Worm (Caenorhabditis elegans) whole organism, young adult: Measurements from ENCODE around the gene C26G2.2.

ENCODE experiments used
- B0035.1 ChIP-seq: sonication (generic microtip); optimal IDR thresholded peaks from 2 replicates; lab custom pipeline; 2016; ENCODE audit warnings: missing genetic modification characterization, mild to moderate bottlenecking, missing compliant biosample characterization, missing genotype, missing genetic modification reagents
- B0261.1 ChIP-seq: sonication (generic microtip); optimal IDR thresholded peaks from 2 replicates; lab custom pipeline; 2016; ENCODE audit warnings: mild to moderate bottlenecking, missing genetic modification characterization, moderate library complexity, missing compliant biosample characterization
- B0336.3 ChIP-seq: fragments of 200-800 bp; sonication (Bioruptor generic); IDR thresholded peaks from 2 replicates; pipeline ENCODE4 v1.3.6; 2022; ENCODE audit warnings: missing genetic modification characterization, missing compliant biosample characterization
- D2030.7 ChIP-seq: fragments of 200-800 bp; sonication (Bioruptor generic); IDR thresholded peaks from 2 replicates; pipeline ENCODE4 v1.3.6; 2022; ENCODE audit warnings: missing genetic modification reagents, missing genetic modification characterization, missing compliant biosample characterization
- F10E7.11 ChIP-seq: sonication (generic microtip); optimal IDR thresholded peaks from 2 replicates; lab custom pipeline; 2017; ENCODE audit warnings: mild to moderate bottlenecking, missing genetic modification characterization, moderate library complexity, missing compliant biosample characterization
- F37B4.10 ChIP-seq: fragments of 200-800 bp; sonication (Bioruptor generic); IDR thresholded peaks from 2 replicates; pipeline ENCODE4 v1.3.6; 2022; ENCODE audit warnings: missing genetic modification characterization, missing compliant biosample characterization
- F49E8.2 ChIP-seq: sonication (generic microtip); optimal IDR thresholded peaks from 3 replicates; lab custom pipeline; 2017; ENCODE audit warnings: missing genetic modification characterization, mild to moderate bottlenecking, missing compliant biosample characterization, antibody characterized with exemption, moderate library complexity; ENCODE audit not compliant: insufficient read depth
- T07F8.4 ChIP-seq: sonication (generic microtip); optimal IDR thresholded peaks from 2 replicates; lab custom pipeline; 2016; ENCODE audit warnings: mild to moderate bottlenecking, missing genetic modification characterization, moderate library complexity, missing compliant biosample characterization
- Y53F4B.3 ChIP-seq: fragments of 200-800 bp; sonication (Bioruptor generic); IDR thresholded peaks from 2 replicates; pipeline ENCODE4 v1.3.6; 2022; ENCODE audit warnings: missing genetic modification reagents, missing genetic modification characterization, missing compliant biosample characterization
- Y53G8AR.9 ChIP-seq: fragments of 200-800 bp; sonication (Bioruptor generic); conservative IDR thresholded peaks from 2 replicates; pipeline ENCODE4 v1.3.6; 2022; ENCODE audit warnings: missing genetic modification reagents, missing genetic modification characterization, missing compliant biosample characterization
- Y67H2A.10 ChIP-seq: fragments of 200-800 bp; sonication (Bioruptor generic); conservative IDR thresholded peaks from 2 replicates; pipeline ENCODE4 v1.3.6; 2022; ENCODE audit warnings: missing genetic modification reagents, missing genetic modification characterization, missing compliant biosample characterization
- Y79H2A.3 ChIP-seq: fragments of 200-800 bp; sonication (Bioruptor generic); conservative IDR thresholded peaks from 2 replicates; pipeline ENCODE4 v1.3.6; 2022; ENCODE audit warnings: missing genetic modification reagents, missing genetic modification characterization, missing compliant biosample characterization
- athp-1 ChIP-seq: sonication (generic microtip); optimal IDR thresholded peaks from 2 replicates; lab custom pipeline; 2017; ENCODE audit warnings: mild to moderate bottlenecking, missing genetic modification characterization, missing compliant biosample characterization
- attf-3 ChIP-seq: fragments of 200-800 bp; sonication (Bioruptor generic); conservative IDR thresholded peaks from 2 replicates; pipeline ENCODE4 v1.3.6; 2022; ENCODE audit warnings: missing genetic modification reagents, missing genetic modification characterization, missing compliant biosample characterization
- attf-5 ChIP-seq: fragments of 200-800 bp; sonication (Bioruptor generic); optimal IDR thresholded peaks from 2 replicates; lab custom pipeline; 2018; ENCODE audit warnings: mild to moderate bottlenecking, missing genetic modification characterization, missing compliant biosample characterization
- bed-1 ChIP-seq: fragments of 200-800 bp; sonication (Bioruptor generic); IDR thresholded peaks from 2 replicates; pipeline ENCODE4 v1.3.6; 2022; ENCODE audit warnings: missing genetic modification reagents, missing genetic modification characterization, missing compliant biosample characterization
- cebp-2 ChIP-seq: fragments of 200-800 bp; sonication (Bioruptor generic); IDR thresholded peaks from 2 replicates; pipeline ENCODE4 v1.3.6; 2022; ENCODE audit warnings: missing genetic modification characterization, missing compliant biosample characterization
- ceh-27 ChIP-seq: fragments of 200-800 bp; sonication (Bioruptor generic); optimal IDR thresholded peaks from 2 replicates; lab custom pipeline; 2018; ENCODE audit warnings: mild to moderate bottlenecking, missing genetic modification characterization, moderate library complexity, missing compliant biosample characterization
- ceh-58 ChIP-seq: fragments of 200-800 bp; sonication (Bioruptor generic); IDR thresholded peaks from 2 replicates; pipeline ENCODE4 v1.3.6; 2022; ENCODE audit warnings: missing genetic modification characterization, missing compliant biosample characterization
- dpff-1 ChIP-seq: sonication (generic microtip); optimal IDR thresholded peaks from 2 replicates; lab custom pipeline; 2017; ENCODE audit warnings: mild to moderate bottlenecking, missing genetic modification characterization, missing compliant biosample characterization
- egrh-3 ChIP-seq: fragments of 200-800 bp; sonication (Bioruptor generic); IDR thresholded peaks from 2 replicates; pipeline ENCODE4 v1.3.6; 2022; ENCODE audit warnings: missing genetic modification reagents, missing genetic modification characterization, missing compliant biosample characterization
- ekl-4 ChIP-seq: fragments of 200-800 bp; sonication (Bioruptor generic); IDR thresholded peaks from 2 replicates; pipeline ENCODE4 v1.3.6; 2022; ENCODE audit warnings: missing genetic modification reagents, missing genetic modification characterization, missing compliant biosample characterization
- gei-17 ChIP-seq: fragments of 200-800 bp; sonication (Bioruptor generic); optimal IDR thresholded peaks from 2 replicates; lab custom pipeline; 2018; ENCODE audit warnings: mild to moderate bottlenecking, missing genetic modification characterization, missing compliant biosample characterization
- hrde-1 ChIP-seq: sonication (generic microtip); optimal IDR thresholded peaks from 2 replicates; lab custom pipeline; 2016; ENCODE audit warnings: missing genetic modification characterization, mild to moderate bottlenecking, missing compliant biosample characterization, moderate library complexity, missing genotype, missing genetic modification reagents, borderline replicate concordance
- mel-28 ChIP-seq: sonication (generic microtip); optimal IDR thresholded peaks from 2 replicates; lab custom pipeline; 2016; ENCODE audit warnings: borderline replicate concordance, mild to moderate bottlenecking, missing genetic modification characterization, missing compliant biosample characterization
- nfya-1 ChIP-seq: sonication (generic microtip); optimal IDR thresholded peaks from 2 replicates; lab custom pipeline; 2017; ENCODE audit warnings: antibody characterized with exemption, missing compliant biosample characterization, missing genetic modification characterization, borderline replicate concordance; ENCODE audit not compliant: insufficient read depth
- nhr-27 ChIP-seq: fragments of 200-800 bp; sonication (Bioruptor generic); optimal IDR thresholded peaks from 2 replicates; lab custom pipeline; 2018; ENCODE audit warnings: mild to moderate bottlenecking, missing genetic modification characterization, moderate library complexity, missing compliant biosample characterization
- nhr-80 ChIP-seq: sonication (generic microtip); optimal IDR thresholded peaks from 2 replicates; lab custom pipeline; 2016; ENCODE audit warnings: missing genetic modification characterization, missing compliant biosample characterization
- pbrm-1 ChIP-seq: fragments of 200-800 bp; sonication (Bioruptor generic); IDR thresholded peaks from 2 replicates; pipeline ENCODE4 v1.3.6; 2022; ENCODE audit warnings: missing genetic modification reagents, missing genetic modification characterization, missing compliant biosample characterization
- snpc-1.1 ChIP-seq: sonication (generic microtip); optimal IDR thresholded peaks from 2 replicates; lab custom pipeline; 2017; ENCODE audit warnings: missing genetic modification characterization, mild to moderate bottlenecking, missing compliant biosample characterization, antibody characterized with exemption, moderate library complexity, missing genotype, missing genetic modification reagents; ENCODE audit not compliant: insufficient read depth
- snpc-1.3 ChIP-seq: sonication (generic microtip); optimal IDR thresholded peaks from 2 replicates; lab custom pipeline; 2017; ENCODE audit warnings: missing genetic modification characterization, mild to moderate bottlenecking, missing compliant biosample characterization, antibody characterized with exemption, moderate library complexity, missing genotype, missing genetic modification reagents; ENCODE audit not compliant: insufficient read depth
- snpc-3.4 ChIP-seq: sonication (generic microtip); optimal IDR thresholded peaks from 2 replicates; lab custom pipeline; 2017; ENCODE audit warnings: missing genetic modification characterization, mild to moderate bottlenecking, missing compliant biosample characterization, antibody characterized with exemption, moderate library complexity, missing genotype, missing genetic modification reagents
- snpc-4 ChIP-seq, 5 experiments: fragments of 150-350 bp in 1 of 5; sonication (generic microtip) in 4 of 5; optimal IDR thresholded peaks; 2 replicates each; lab custom pipeline; 2014 to 2018; ENCODE audit warnings: missing genetic modification characterization in 5 of 5, missing biosample characterization in 3 of 5, antibody characterized with exemption in 2 of 5, mild to moderate bottlenecking in 2 of 5, missing compliant biosample characterization in 2 of 5, missing genotype in 2 of 5, moderate library complexity in 2 of 5, missing genetic modification reagents in 1 of 5
- xnd-1 ChIP-seq: sonication (generic microtip); optimal IDR thresholded peaks from 2 replicates; lab custom pipeline; 2016; ENCODE audit warnings: missing genotype, missing genetic modification reagents, missing genetic modification characterization, missing compliant biosample characterization
- zfh-2 ChIP-seq: fragments of 200-800 bp; sonication (Bioruptor generic); conservative IDR thresholded peaks from 2 replicates; pipeline ENCODE4 v1.3.6; 2022; ENCODE audit warnings: missing genetic modification reagents, missing genetic modification characterization, missing compliant biosample characterization
- ztf-22 ChIP-seq: fragments of 200-800 bp; sonication (Bioruptor generic); optimal IDR thresholded peaks from 2 replicates; lab custom pipeline; 2018; ENCODE audit warnings: mild to moderate bottlenecking, missing genetic modification characterization, moderate library complexity, missing compliant biosample characterization
- ztf-25 ChIP-seq: fragments of 200-800 bp; sonication (Bioruptor generic); IDR thresholded peaks from 2 replicates; pipeline ENCODE4 v1.3.6; 2022; ENCODE audit warnings: missing genetic modification reagents, missing genetic modification characterization, missing compliant biosample characterization

The C26G2.2 gene

ce11 chrX:14657445-14657844 lies 6.7 kb upstream of the C26G2.2 start:
- TF ChIP-seq snpc-4 (GFP tag; optimal IDR thresholded peaks at IDR 0.05; lab: Kevin White, UChicago): no peak
- TF ChIP-seq snpc-4 (tag; optimal IDR thresholded peaks at IDR 0.05; lab: Kevin White, UChicago): peak in 3 of 4 experiments; percentile 59 to 84 (median 76)
- TF ChIP-seq cebp-2 (GFP tag; lab: Robert Waterston, UW): no peak

- TF ChIP-seq bed-1 (GFP tag; lab: Robert Waterston, UW) (no peak), cebp-2 (GFP tag; lab: Robert Waterston, UW) (0 out of 2 replicates have a peak, but pooled peaks have one; percentile 14)
These were observed 4.7 kb upstream of the C26G2.2 start for ce11 chrX:14659454-14659853.

- TF ChIP-seq snpc-1.1 (peak; percentile 27), F10E7.11 (tag; lab: Kevin White, UChicago) (no peak), snpc-4 (GFP tag; optimal IDR thresholded peaks at IDR 0.05; lab: Kevin White, UChicago) (no peak), snpc-4 (tag; optimal IDR thresholded peaks at IDR 0.05; lab: Kevin White, UChicago) (peak in 2 of 4 experiments; percentile 73 to 79), F49E8.2 (tag; lab: Kevin White, UChicago) (no peak), Y53G8AR.9 (GFP tag; lab: Robert Waterston, UW) (no peak), Y53F4B.3 (no peak), B0035.1 (tag; lab: Kevin White, UChicago) (no peak), gei-17 (GFP tag; lab: Kevin White, UChicago) (no peak), B0261.1 (no peak), F37B4.10 (GFP tag; lab: Robert Waterston, UW) (0 out of 2 replicates have a peak, but pooled peaks have one; percentile 62), ceh-27 (GFP tag; lab: Kevin White, UChicago) (no peak), athp-1 (no peak), attf-5 (no peak)
These were observed 2.2 kb upstream of the C26G2.2 start for ce11 chrX:14661918-14662317.

- TF ChIP-seq snpc-4 (GFP tag; optimal IDR thresholded peaks at IDR 0.05; lab: Kevin White, UChicago) (no peak), snpc-4 (tag; optimal IDR thresholded peaks at IDR 0.05; lab: Kevin White, UChicago) (no peak), dpff-1 (tag; lab: Kevin White, UChicago) (no peak), egrh-3 (GFP tag; lab: Robert Waterston, UW) (no peak), T07F8.4 (tag; lab: Kevin White, UChicago) (no peak)
These were observed 1.7 kb upstream of the C26G2.2 start for ce11 chrX:14662460-14662859.

ce11 chrX:14671300-14671699 lies 7.2 kb downstream of the C26G2.2 start:
- TF ChIP-seq snpc-1.3 (tag; lab: Kevin White, UChicago) (no peak), attf-3 (GFP tag; lab: Robert Waterston, UW) (no peak), snpc-3.4 (tag; lab: Kevin White, UChicago) (no peak), xnd-1 (tag; lab: Kevin White, UChicago) (no peak), ekl-4 (GFP tag; lab: Robert Waterston, UW) (no peak)
- TF ChIP-seq, all 124 proteins: peak for 0

ce11 chrX:14674028-14674427 lies 9.9 kb downstream of the C26G2.2 start, which contains the start of gene slt-1:
TSS of gene slt-1 (plus strand) at chrX:14674328.
- TF ChIP-seq mel-28 (tag; lab: Kevin White, UChicago): no peak
- TF ChIP-seq ceh-58 (GFP tag; lab: Robert Waterston, UW): no peak
- TF ChIP-seq Y67H2A.10 (GFP tag; lab: Robert Waterston, UW): no peak
- TF ChIP-seq nfya-1: no peak
- no peak for TF ChIP-seq nhr-27 (tag; lab: Kevin White, UChicago)
- TF ChIP-seq F49E8.2 (tag; lab: Kevin White, UChicago): no peak
- no peak for TF ChIP-seq gei-17 (GFP tag; lab: Kevin White, UChicago)
- no peak for TF ChIP-seq pbrm-1 (GFP tag; lab: Robert Waterston, UW)
- no peak for TF ChIP-seq B0336.3 (GFP tag; lab: Robert Waterston, UW)
- no peak for TF ChIP-seq ztf-25 (GFP tag; lab: Robert Waterston, UW)
- TF ChIP-seq F37B4.10 (GFP tag; lab: Robert Waterston, UW): no peak
- TF ChIP-seq Y79H2A.3: no peak
- TF ChIP-seq hrde-1 (tag; lab: Kevin White, UChicago): no peak
- no peak for TF ChIP-seq F10E7.11 (tag; lab: Kevin White, UChicago)
- no peak for TF ChIP-seq cebp-2 (GFP tag; lab: Robert Waterston, UW)
- TF ChIP-seq D2030.7 (GFP tag; lab: Robert Waterston, UW): no peak
- no peak for TF ChIP-seq bed-1 (GFP tag; lab: Robert Waterston, UW)
- no peak for TF ChIP-seq nhr-80 (tag; lab: Kevin White, UChicago)
- no peak for TF ChIP-seq ztf-22
- TF ChIP-seq zfh-2: no peak
